Worm (Caenorhabditis elegans) whole organism, late embryonic: Measurements from ENCODE around the gene F26F12.3.

Experiments used
- ceh-2 ChIP-seq: sonication (generic microtip); optimal IDR thresholded peaks from 2 replicates; lab custom pipeline; 2016; ENCODE audit warnings: missing genotype, missing genetic modification characterization, missing compliant biosample characterization
- ceh-30 ChIP-seq: fragments of 150-350 bp; optimal IDR thresholded peaks from 2 replicates; lab custom pipeline; 2014; ENCODE audit warnings: missing biosample characterization, missing genetic modification characterization
- ceh-31 ChIP-seq: sonication (generic microtip); optimal IDR thresholded peaks from 2 replicates; lab custom pipeline; 2016; ENCODE audit warnings: missing genetic modification characterization, missing compliant biosample characterization
- ceh-48 ChIP-seq: sonication (generic microtip); optimal IDR thresholded peaks from 2 replicates; lab custom pipeline; 2016; ENCODE audit warnings: missing genetic modification characterization, inconsistent platforms, missing compliant biosample characterization
- elt-4 ChIP-seq: sonication (generic microtip); optimal IDR thresholded peaks from 2 replicates; lab custom pipeline; 2016; ENCODE audit warnings: missing genetic modification characterization, missing compliant biosample characterization
- ets-4 ChIP-seq: sonication (generic microtip); optimal IDR thresholded peaks from 2 replicates; lab custom pipeline; 2016; ENCODE audit warnings: missing genetic modification characterization, missing compliant biosample characterization
- fkh-10 ChIP-seq: fragments of 150-350 bp; optimal IDR thresholded peaks from 2 replicates; lab custom pipeline; 2014; ENCODE audit warnings: missing biosample characterization, missing genetic modification reagents, missing genetic modification characterization
- lim-6 ChIP-seq: sonication (generic microtip); optimal IDR thresholded peaks from 2 replicates; lab custom pipeline; 2016; ENCODE audit warnings: missing genetic modification characterization, missing compliant biosample characterization
- odd-2 ChIP-seq: sonication (generic microtip); optimal IDR thresholded peaks from 2 replicates; lab custom pipeline; 2017; ENCODE audit warnings: antibody characterized with exemption, mild to moderate bottlenecking, missing genetic modification characterization, missing compliant biosample characterization

ce11 chrV:5813060-5813659 is 32.4 kb downstream of the F26F12.3 start, which contains the start of gene ZC250.4:
- TF ChIP-seq lim-6 (tag; lab: Kevin White, UChicago) (no peak), ceh-2 (tag; lab: Kevin White, UChicago) (no peak), ceh-30 (tag; lab: Kevin White, UChicago) (no peak), ceh-31 (tag; lab: Kevin White, UChicago) (no peak), ceh-48 (tag; lab: Kevin White, UChicago) (no peak), elt-4 (tag; lab: Kevin White, UChicago) (no peak), ets-4 (tag; lab: Kevin White, UChicago) (no peak), fkh-10 (no peak), odd-2 (tag; lab: Kevin White, UChicago) (no peak)
